Fruit fly (Drosophila melanogaster): ENCODE measurements around the gene Cpr67Fa2.

DNA sequence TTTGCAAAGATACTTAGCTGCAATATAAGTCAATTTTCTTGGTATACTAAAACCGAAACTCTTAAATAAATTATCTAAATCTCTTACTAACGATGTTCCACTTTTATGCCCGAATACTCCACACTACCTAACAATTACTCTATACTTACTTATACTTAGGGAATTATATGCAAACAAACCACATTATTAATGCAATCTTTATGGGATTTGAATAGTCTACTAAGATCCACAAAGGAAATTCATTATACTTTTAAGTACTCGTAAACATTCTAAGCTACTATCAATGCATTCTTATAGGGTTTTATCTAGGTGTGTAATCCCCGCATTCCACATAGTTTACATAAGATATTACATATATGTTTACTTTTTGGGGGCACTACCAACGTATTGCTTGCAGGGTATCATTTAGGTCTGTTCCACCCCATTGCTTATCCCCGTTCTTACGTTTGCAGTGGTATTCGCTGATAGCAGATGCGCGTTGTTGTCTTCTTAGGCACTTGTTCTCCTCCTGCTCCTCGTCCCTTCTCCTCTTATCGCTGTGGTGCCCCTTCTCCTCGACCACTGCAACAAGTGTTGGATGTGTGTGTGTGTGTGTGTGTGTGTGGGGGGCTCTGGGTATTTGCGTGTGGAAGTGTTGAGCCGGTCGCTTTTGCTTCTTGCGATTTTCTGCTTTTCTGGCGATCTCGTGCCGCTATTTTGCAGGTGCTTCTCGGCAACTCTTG is 6.2 kb downstream of the Cpr67Fa2 start:
- TF ChIP-seq usp (GFP tag; optimal IDR thresholded peaks at IDR 0.05) (no peak), Dll (optimal IDR thresholded peaks at IDR 0.05) (no peak), CG8478 (optimal IDR thresholded peaks at IDR 0.05) (no peak), psq (optimal IDR thresholded peaks at IDR 0.05) (no peak), EcR (GFP tag; optimal IDR thresholded peaks at IDR 0.05) (no peak)
